Worm (Caenorhabditis elegans): ENCODE data around the gene chst-1.

Gene chst-1

DNA sequence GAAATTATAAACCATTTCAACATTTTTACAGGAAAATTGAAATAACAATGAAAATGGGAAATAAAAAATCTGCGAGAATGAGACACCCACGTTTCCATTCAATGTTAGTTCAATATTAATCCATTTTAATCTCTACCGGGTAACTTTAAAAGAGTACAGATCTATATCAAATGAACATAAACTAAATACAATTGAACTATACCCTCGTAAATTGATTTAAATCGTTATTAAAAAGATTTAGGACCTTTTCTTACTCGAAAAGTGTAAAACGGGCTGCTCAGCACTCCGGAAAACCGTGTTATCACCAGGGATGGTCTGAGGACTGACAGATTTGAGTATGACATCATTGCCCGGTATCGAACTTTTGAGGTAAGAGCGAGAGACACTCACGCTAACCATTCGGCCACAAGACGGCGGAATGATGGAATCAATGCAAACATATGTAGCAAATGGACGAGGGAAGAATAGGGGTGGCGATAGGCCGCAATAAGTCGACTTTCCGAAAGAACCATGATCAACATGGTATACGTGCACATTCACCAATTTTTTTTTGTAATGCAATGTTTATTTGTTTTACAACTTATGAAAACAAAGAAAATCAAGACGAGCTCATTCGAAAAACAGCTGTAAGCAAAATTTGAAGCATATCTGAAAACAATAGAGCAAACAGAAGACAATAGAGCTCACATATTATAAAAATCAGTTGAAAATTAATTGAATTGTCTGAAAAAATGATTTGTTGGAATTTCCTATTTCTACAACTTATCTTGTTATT lies at the start of gene chst-1, which contains the start of gene C41C4.9 (continued):
- TF ChIP-seq pat-9 (tag; optimal IDR thresholded peaks at IDR 0.05) = peak; percentile 94
- peak; percentile 92 for TF ChIP-seq pha-2 (tag; optimal IDR thresholded peaks at IDR 0.05)
- TF ChIP-seq ceh-24 (tag; optimal IDR thresholded peaks at IDR 0.05) = peak; percentile 69
- peak; percentile 86 for TF ChIP-seq dmd-4 (tag; optimal IDR thresholded peaks at IDR 0.05; ENCODE audit: borderline replicate concordance)
- peak; percentile 81 for TF ChIP-seq sox-2 (GFP tag; IDR thresholded peaks at IDR 0.05)
- TF ChIP-seq ceh-19 (GFP tag; optimal IDR thresholded peaks at IDR 0.05) = peak; percentile 94
- TF ChIP-seq sox-4 (tag; optimal IDR thresholded peaks at IDR 0.05) = peak; percentile 92
- peak; percentile 92 for TF ChIP-seq ceh-34 (tag; optimal IDR thresholded peaks at IDR 0.05)
- TF ChIP-seq nhr-11 (tag; optimal IDR thresholded peaks at IDR 0.05) = no peak
- TF ChIP-seq unc-3 (GFP tag; conservative IDR thresholded peaks at IDR 0.05) = peak; percentile 91
- TF ChIP-seq unc-3 (tag; optimal IDR thresholded peaks at IDR 0.05) = peak; percentile 86
- TF ChIP-seq T23F11.4 (GFP tag; optimal IDR thresholded peaks at IDR 0.05) = peak; percentile 88
- peak; percentile 89 for TF ChIP-seq ttx-3 (tag; optimal IDR thresholded peaks at IDR 0.05)
- peak; percentile 73 for TF ChIP-seq ceh-30 (tag; optimal IDR thresholded peaks at IDR 0.05)
- TF ChIP-seq hlh-13 (GFP tag; optimal IDR thresholded peaks at IDR 0.05) = peak; percentile 91
- peak; percentile 79 for TF ChIP-seq K09A11.1 (tag; optimal IDR thresholded peaks at IDR 0.05; ENCODE audit: insufficient read depth)
- TF ChIP-seq K02D7.2 (tag; optimal IDR thresholded peaks at IDR 0.05) = peak; percentile 89
- peak; percentile 73 for TF ChIP-seq elt-4 (tag; optimal IDR thresholded peaks at IDR 0.05)

DNA sequence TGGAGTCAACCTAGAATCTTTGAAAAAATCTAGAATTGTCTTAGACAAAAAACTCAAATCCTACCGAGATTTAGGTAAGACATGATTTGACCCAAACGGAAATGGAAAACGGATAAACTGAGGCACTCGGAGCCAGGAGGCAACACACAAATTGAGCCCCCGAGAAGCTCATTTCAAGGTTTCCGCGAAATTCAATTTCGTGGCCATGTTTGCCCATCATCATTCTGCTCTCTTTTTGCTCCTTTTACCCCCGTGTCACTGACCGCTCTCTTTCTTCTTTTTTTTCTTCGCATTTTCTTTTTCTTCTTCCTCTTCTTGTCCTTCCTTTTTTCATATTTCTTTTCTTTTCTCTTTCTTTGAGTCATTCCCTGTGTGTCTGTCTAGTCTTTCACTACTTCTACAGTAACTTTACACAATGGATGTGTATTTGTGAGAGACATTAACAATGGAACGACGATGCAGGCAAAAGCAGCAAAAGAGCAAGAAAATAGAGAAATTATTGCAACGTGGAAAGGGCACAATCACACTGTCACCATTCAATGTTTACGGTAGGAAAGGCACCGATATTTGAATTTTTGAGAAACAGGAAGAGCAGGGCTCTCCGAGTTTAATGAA lies 46.0 kb upstream of the chst-1 start:
- TF ChIP-seq lim-6 (tag; optimal IDR thresholded peaks at IDR 0.05) = no peak
- TF ChIP-seq che-1 (tag; optimal IDR thresholded peaks at IDR 0.05) = no peak
- no peak for TF ChIP-seq odd-2 (tag; optimal IDR thresholded peaks at IDR 0.05)
- TF ChIP-seq unc-42 (tag; optimal IDR thresholded peaks at IDR 0.05) = peak; percentile 92
- TF ChIP-seq pax-1 (tag; optimal IDR thresholded peaks at IDR 0.05) = no peak

DNA sequence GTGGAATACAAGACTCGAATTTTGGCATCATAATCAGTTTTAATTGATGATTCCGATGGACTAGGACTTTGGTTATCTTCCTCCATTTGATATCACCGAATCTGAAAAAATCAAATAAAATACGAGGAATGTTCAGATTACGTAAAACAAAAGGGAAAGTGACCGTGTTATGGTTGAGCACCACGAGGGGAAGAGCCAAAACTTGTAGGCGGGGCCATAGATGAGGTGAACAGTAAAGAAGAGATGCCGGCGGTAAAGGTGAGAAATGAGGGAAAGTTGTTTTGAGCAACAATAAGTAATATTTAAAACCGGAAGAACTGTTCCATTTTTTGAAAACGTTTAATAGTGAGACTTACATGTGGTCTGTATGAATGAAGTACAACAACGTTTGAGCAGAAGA lies 43.2 kb upstream of the chst-1 start, which contains the start of gene F10B5.3:
Gene F10B5.3, minus strand, starts transcription at position 101 of the 400 bp plus-strand sequence.
- no peak for TF ChIP-seq hlh-6 (tag; optimal IDR thresholded peaks at IDR 0.05)
- no peak for TF ChIP-seq unc-3 (GFP tag; conservative IDR thresholded peaks at IDR 0.05)
- TF ChIP-seq unc-3 (tag; optimal IDR thresholded peaks at IDR 0.05) = no peak
- no peak for TF ChIP-seq elt-2 (tag; optimal IDR thresholded peaks at IDR 0.05)
- TF ChIP-seq tbx-7 (tag; optimal IDR thresholded peaks at IDR 0.05) = no peak
- no peak for TF ChIP-seq unc-55 (GFP tag; optimal IDR thresholded peaks at IDR 0.05)
- TF ChIP-seq pag-3 (tag; optimal IDR thresholded peaks at IDR 0.05; ENCODE audit: borderline replicate concordance) = no peak
- TF ChIP-seq Y22D7AL.16 (tag; optimal IDR thresholded peaks at IDR 0.05) = no peak
- no peak for TF ChIP-seq syd-9 (tag; optimal IDR thresholded peaks at IDR 0.05)
- no peak for TF ChIP-seq fax-1 (tag; optimal IDR thresholded peaks at IDR 0.05)
- TF ChIP-seq tbx-2 (tag; optimal IDR thresholded peaks at IDR 0.05) = no peak
- no peak for TF ChIP-seq ceh-30 (tag; optimal IDR thresholded peaks at IDR 0.05)
- TF ChIP-seq ceh-48 (tag; optimal IDR thresholded peaks at IDR 0.05) = no peak

DNA sequence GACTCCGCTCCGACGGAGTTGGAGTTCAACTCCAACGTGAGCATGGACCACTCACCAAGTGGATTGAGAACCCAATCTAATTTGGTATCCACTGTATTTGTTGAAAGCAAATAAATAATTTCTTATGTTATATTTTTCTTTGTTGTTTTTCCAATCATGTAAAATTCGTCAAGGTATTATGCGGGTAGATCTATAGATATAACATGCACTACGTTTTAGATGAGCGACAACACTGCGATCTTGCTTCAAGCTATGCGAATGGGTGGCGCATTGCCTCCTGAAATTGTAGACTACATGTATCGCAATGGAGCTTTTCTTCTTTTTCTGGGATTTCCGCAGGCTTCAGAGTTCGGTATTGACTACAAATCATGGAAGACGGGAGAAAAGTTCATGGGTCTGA lies 37.8 kb upstream of the chst-1 start, which contains the start of gene F10B5.2:
Gene F10B5.2, plus strand, starts transcription at position 220 of the 400 bp plus-strand sequence.
- no peak for TF ChIP-seq ceh-6 (GFP tag; optimal IDR thresholded peaks at IDR 0.05)
- no peak for TF ChIP-seq T23F11.4 (GFP tag; optimal IDR thresholded peaks at IDR 0.05)
- no peak for TF ChIP-seq fkh-6 (tag; optimal IDR thresholded peaks at IDR 0.05)
- TF ChIP-seq npax-4 (tag; optimal IDR thresholded peaks at IDR 0.05) = no peak
- TF ChIP-seq nhr-11 (tag; optimal IDR thresholded peaks at IDR 0.05) = no peak
- no peak for TF ChIP-seq ceh-30 (tag; optimal IDR thresholded peaks at IDR 0.05)
- TF ChIP-seq lim-6 (tag; optimal IDR thresholded peaks at IDR 0.05) = no peak
- TF ChIP-seq pag-3 (tag; optimal IDR thresholded peaks at IDR 0.05; ENCODE audit: borderline replicate concordance) = no peak
- TF ChIP-seq ceh-19 (GFP tag; optimal IDR thresholded peaks at IDR 0.05) = no peak
- TF ChIP-seq hlh-6 (tag; optimal IDR thresholded peaks at IDR 0.05) = no peak
- TF ChIP-seq ceh-9 (tag; optimal IDR thresholded peaks at IDR 0.05) = no peak
- TF ChIP-seq syd-9 (tag; optimal IDR thresholded peaks at IDR 0.05) = no peak
- no peak for TF ChIP-seq sox-2 (GFP tag; IDR thresholded peaks at IDR 0.05)
- no peak for TF ChIP-seq dve-1 (tag; optimal IDR thresholded peaks at IDR 0.05)
- TF ChIP-seq pros-1 (tag; optimal IDR thresholded peaks at IDR 0.05) = no peak
- no peak for TF ChIP-seq ceh-45 (GFP tag; IDR thresholded peaks at IDR 0.05)
- TF ChIP-seq ztf-16 (tag; optimal IDR thresholded peaks at IDR 0.05) = no peak
- no peak for TF ChIP-seq unc-86 (tag; optimal IDR thresholded peaks at IDR 0.05)
- TF ChIP-seq hlh-13 (GFP tag; optimal IDR thresholded peaks at IDR 0.05) = no peak
- TF ChIP-seq lin-11 (tag; optimal IDR thresholded peaks at IDR 0.05) = no peak

All from whole organism, late embryonic.